Worm (Caenorhabditis elegans) whole organism, L2 larva: ENCODE results near the gene F38E1.6.

Experiments
- R02D3.7 ChIP-seq: fragments of 150-350 bp; optimal IDR thresholded peaks from 2 replicates; lab custom pipeline; 2014; ENCODE audit warnings: missing biosample characterization, missing genetic modification characterization
- ZK546.5 ChIP-seq: sonication (generic microtip); optimal IDR thresholded peaks from 2 replicates; lab custom pipeline; 2017; ENCODE audit warnings: missing biosample characterization, missing genetic modification characterization
- alr-1 ChIP-seq: fragments of 150-350 bp; optimal IDR thresholded peaks from 2 replicates; lab custom pipeline; 2014; ENCODE audit warnings: missing biosample characterization, missing genetic modification characterization
- ceh-82 ChIP-seq: fragments of 150-350 bp; optimal IDR thresholded peaks from 2 replicates; lab custom pipeline; 2014; ENCODE audit warnings: missing biosample characterization, missing genetic modification characterization
- dmd-4 ChIP-seq: sonication (generic microtip); optimal IDR thresholded peaks from 2 replicates; lab custom pipeline; 2017; ENCODE audit warnings: missing biosample characterization, missing genetic modification characterization
- egl-27 ChIP-seq: sonication (generic microtip); optimal IDR thresholded peaks from 3 replicates; lab custom pipeline; 2017; ENCODE audit warnings: missing biosample characterization, missing genetic modification reagents, missing genetic modification characterization
- elt-1 ChIP-seq: fragments of 150-350 bp; optimal IDR thresholded peaks from 2 replicates; lab custom pipeline; 2014; ENCODE audit warnings: missing biosample characterization, missing genetic modification characterization
- elt-3 ChIP-seq: sonication (generic microtip); optimal IDR thresholded peaks from 2 replicates; lab custom pipeline; 2017; ENCODE audit warnings: missing biosample characterization, missing genetic modification characterization
- lin-13 ChIP-seq: fragments of 150-350 bp; optimal IDR thresholded peaks from 2 replicates; lab custom pipeline; 2014; ENCODE audit warnings: missing biosample characterization, missing genetic modification reagents, missing genetic modification characterization
- mdl-1 ChIP-seq, 2 experiments: fragments of 150-350 bp in 1 of 2; sonication (generic microtip) in 1 of 2; optimal IDR thresholded peaks; 2 replicates each; lab custom pipeline; 2017; ENCODE audit warnings: missing biosample characterization in 2 of 2, missing genetic modification characterization in 2 of 2
- nhr-12 ChIP-seq: fragments of 150-350 bp; optimal IDR thresholded peaks from 2 replicates; lab custom pipeline; 2014; ENCODE audit warnings: missing biosample characterization, missing genetic modification characterization
- nhr-25 ChIP-seq: fragments of 150-350 bp; sonication (generic microtip); optimal IDR thresholded peaks from 3 replicates; lab custom pipeline; 2014; ENCODE audit warnings: missing biosample characterization, missing genetic modification characterization
- unc-39 ChIP-seq: fragments of 150-350 bp; optimal IDR thresholded peaks from 2 replicates; lab custom pipeline; 2014; ENCODE audit warnings: missing biosample characterization, missing genetic modification characterization
- ztf-4 ChIP-seq: fragments of 150-350 bp; optimal IDR thresholded peaks from 2 replicates; lab custom pipeline; 2014; ENCODE audit warnings: missing biosample characterization, missing genetic modification characterization

- TF ChIP-seq lin-13: no peak
- no peak for TF ChIP-seq alr-1
- no peak for TF ChIP-seq ZK546.5 (tag; lab: Kevin White, UChicago)
- no peak for TF ChIP-seq nhr-12 (tag; lab: Kevin White, UChicago)
- no peak for TF ChIP-seq mdl-1 (tag; optimal IDR thresholded peaks at IDR 0.05; lab: Kevin White, UChicago)
- no peak for TF ChIP-seq unc-39 (tag; lab: Kevin White, UChicago)
- TF ChIP-seq ceh-82 (tag; lab: Kevin White, UChicago): no peak
- no peak for TF ChIP-seq ztf-4 (tag; lab: Kevin White, UChicago)
- no peak for TF ChIP-seq elt-3 (tag; lab: Kevin White, UChicago)
- TF ChIP-seq R02D3.7: no peak
- TF ChIP-seq elt-1 (tag; lab: Kevin White, UChicago): no peak
- peak; percentile 31 for TF ChIP-seq nhr-25 (tag; lab: Kevin White, UChicago)
- TF ChIP-seq egl-27 (tag; lab: Kevin White, UChicago): no peak
- no peak for TF ChIP-seq dmd-4 (tag; lab: Kevin White, UChicago)
Observed at ce11 chrV:8406911-8407310, 47.0 kb downstream of the F38E1.6 start.
